Fruit fly (Drosophila melanogaster) whole organism, prepupa: Measurements from ENCODE around the gene rdog.

Experiments
- CG4318 ChIP-seq: fragments of 200-800 bp; sonication (Bioruptor generic); optimal IDR thresholded peaks from 3 replicates; lab custom pipeline; 2017; ENCODE audit warnings: missing biosample characterization, mild to moderate bottlenecking, missing genetic modification characterization
- CG6163 ChIP-seq: fragments of 200-800 bp; sonication (Bioruptor generic); IDR thresholded peaks from 3 replicates; pipeline ENCODE4 v1.3.6; 2022; ENCODE audit warnings: missing biosample characterization, missing genetic modification characterization
- Eip93F ChIP-seq: fragments of 200-800 bp; sonication (Bioruptor generic); optimal IDR thresholded peaks from 2 replicates; lab custom pipeline; 2016; ENCODE audit warnings: missing biosample characterization, mild to moderate bottlenecking, missing genetic modification characterization
- Gug ChIP-seq: fragments of 200-800 bp; sonication (Bioruptor generic); IDR thresholded peaks from 2 replicates; pipeline ENCODE4 v1.3.6; 2022; ENCODE audit warnings: missing biosample characterization, missing genetic modification characterization
- Sox15 ChIP-seq: fragments of 200-800 bp; sonication (Bioruptor generic); optimal IDR thresholded peaks from 3 replicates; lab custom pipeline; 2016; ENCODE audit warnings: missing biosample characterization, missing genetic modification characterization
- esn ChIP-seq: fragments of 200-800 bp; sonication (Bioruptor generic); optimal IDR thresholded peaks from 2 replicates; lab custom pipeline; 2016; ENCODE audit warnings: missing biosample characterization, mild to moderate bottlenecking, missing genetic modification characterization, moderate library complexity
- net ChIP-seq: fragments of 200-800 bp; sonication (Bioruptor generic); optimal IDR thresholded peaks from 3 replicates; lab custom pipeline; 2016; ENCODE audit warnings: missing biosample characterization, missing genetic modification characterization
- spab ChIP-seq: fragments of 200-800 bp; sonication (Bioruptor generic); optimal IDR thresholded peaks from 2 replicates; lab custom pipeline; 2017; ENCODE audit warnings: missing biosample characterization, mild to moderate bottlenecking, missing genetic modification characterization, missing genetic modification reagents
- ss ChIP-seq, 2 experiments: fragments of 200-800 bp; sonication (Bioruptor generic); optimal IDR thresholded peaks; 2 replicates in 1 of 2; 3 replicates in 1 of 2; lab custom pipeline; 2017 to 2018; ENCODE audit warnings: mild to moderate bottlenecking in 2 of 2, missing biosample characterization in 2 of 2, missing genetic modification characterization in 2 of 2, moderate library complexity in 1 of 2

DNA sequence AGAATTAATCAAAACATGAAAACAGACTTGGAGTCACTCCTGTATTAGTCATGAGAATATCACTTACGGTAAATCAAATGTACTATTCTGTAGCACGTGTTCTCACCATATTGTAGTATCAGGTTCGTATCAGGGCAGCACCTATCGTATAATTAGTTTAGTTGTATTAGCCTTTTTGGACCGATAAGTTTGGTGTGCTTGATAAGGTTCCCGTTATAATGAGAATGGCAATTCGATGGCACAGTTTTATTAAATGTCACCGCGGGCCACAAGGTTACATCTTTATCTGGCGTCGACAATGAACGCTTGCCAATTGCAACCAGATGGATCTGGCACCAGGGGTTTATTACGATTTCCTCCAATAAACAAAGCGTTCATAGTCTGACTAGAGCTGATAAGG is 799 bp downstream of the rdog start:
- TF ChIP-seq Eip93F (GFP tag; lab: Kevin White, UChicago) (no peak), Gug (GFP tag; lab: Robert Waterston, UW) (no peak), Sox15 (GFP tag; lab: Kevin White, UChicago) (no peak), CG6163 (GFP tag; lab: Robert Waterston, UW) (no peak), spab (no peak), ss (GFP tag; optimal IDR thresholded peaks at IDR 0.05; lab: Kevin White, UChicago) (no peak), esn (no peak), net (GFP tag; lab: Kevin White, UChicago) (no peak), CG4318 (GFP tag; lab: Kevin White, UChicago) (no peak)
